Fruit fly (Drosophila melanogaster): Measurements from ENCODE around the gene CG9044.

CG9044 gene

DNA sequence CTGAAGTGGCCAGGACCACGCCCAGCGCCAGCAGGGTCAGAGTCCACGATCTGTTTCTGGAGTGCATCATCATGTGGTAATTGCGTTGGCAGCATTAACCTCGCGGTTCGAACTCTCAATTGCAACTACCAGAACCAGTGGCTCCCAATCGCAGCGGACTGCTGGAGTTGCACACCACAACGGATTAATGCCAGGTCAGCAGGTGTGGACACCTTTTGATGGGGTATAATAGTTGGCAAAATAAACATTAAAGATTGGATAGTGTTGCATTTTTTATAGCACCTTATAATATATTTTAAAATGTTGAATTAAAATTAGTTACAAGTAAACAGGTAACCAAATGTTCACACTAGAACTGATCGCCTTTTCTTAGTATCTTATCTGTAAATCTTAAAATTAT, 15.0 kb downstream of the CG9044 start:
- TF ChIP-seq EcR (GFP tag; optimal IDR thresholded peaks at IDR 0.05) (no peak), psq (optimal IDR thresholded peaks at IDR 0.05) (no peak), CG8478 (optimal IDR thresholded peaks at IDR 0.05) (no peak), Dll (optimal IDR thresholded peaks at IDR 0.05) (no peak), pan (optimal IDR thresholded peaks at IDR 0.05) (no peak), usp (GFP tag; optimal IDR thresholded peaks at IDR 0.05) (no peak)

DNA sequence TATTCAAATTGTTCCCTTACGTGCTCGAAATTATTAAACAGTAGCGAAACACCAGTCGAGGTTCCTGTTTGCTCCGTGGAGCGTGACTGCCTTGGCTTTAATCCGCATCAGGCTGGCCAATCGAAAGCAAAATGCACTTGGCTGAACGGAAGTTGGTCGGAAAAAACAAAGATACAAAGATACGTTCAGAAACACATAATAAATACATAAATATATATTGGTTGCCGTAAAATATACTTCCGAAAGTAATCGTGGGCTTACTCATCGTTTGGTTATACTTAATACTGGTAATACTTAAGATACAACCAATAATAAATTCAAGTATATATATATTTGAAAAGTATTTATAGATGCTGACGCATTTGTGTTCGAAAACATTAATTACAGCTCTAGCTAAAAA, 15.6 kb downstream of the CG9044 start, which contains the start of gene psd:
psd (minus strand) TSS at position 101 of the 400 bp plus-strand sequence.
- TF ChIP-seq usp (GFP tag; optimal IDR thresholded peaks at IDR 0.05): no peak
- TF ChIP-seq Dll (optimal IDR thresholded peaks at IDR 0.05): no peak
- TF ChIP-seq pan (optimal IDR thresholded peaks at IDR 0.05): no peak
- no peak for TF ChIP-seq CG8478 (optimal IDR thresholded peaks at IDR 0.05)
- no peak for TF ChIP-seq psq (optimal IDR thresholded peaks at IDR 0.05)
- TF ChIP-seq EcR (GFP tag; optimal IDR thresholded peaks at IDR 0.05): no peak

- TF ChIP-seq CG8478 (optimal IDR thresholded peaks at IDR 0.05) (no peak), pan (optimal IDR thresholded peaks at IDR 0.05) (no peak), psq (optimal IDR thresholded peaks at IDR 0.05) (no peak), usp (GFP tag; optimal IDR thresholded peaks at IDR 0.05) (no peak), Dll (optimal IDR thresholded peaks at IDR 0.05) (no peak), EcR (GFP tag; optimal IDR thresholded peaks at IDR 0.05) (no peak)
Measured at dm6 chr2L:5967702-5968616, 18.7 kb downstream of the CG9044 start, which contains the start of the genes CG13992 and Ucp4C. Gene CG13992 (minus strand): TSS chr2L:5967752. Gene Ucp4C (plus strand): TSS chr2L:5968566.

dm6 chr2L:5969559-5969958, 20.3 kb downstream of the CG9044 start, which contains the start of gene Ucp4B:
Gene Ucp4B (plus strand): TSS chr2L:5969859.
- no peak for TF ChIP-seq usp (GFP tag; optimal IDR thresholded peaks at IDR 0.05)
- no peak for TF ChIP-seq psq (optimal IDR thresholded peaks at IDR 0.05)
- TF ChIP-seq pan (optimal IDR thresholded peaks at IDR 0.05): no peak
- no peak for TF ChIP-seq CG8478 (optimal IDR thresholded peaks at IDR 0.05)
- no peak for TF ChIP-seq EcR (GFP tag; optimal IDR thresholded peaks at IDR 0.05)
- TF ChIP-seq Dll (optimal IDR thresholded peaks at IDR 0.05): no peak

dm6 chr2L:5971093-5971808, 22.0 kb downstream of the CG9044 start:
- no peak for TF ChIP-seq CG8478 (optimal IDR thresholded peaks at IDR 0.05)
- TF ChIP-seq Dll (optimal IDR thresholded peaks at IDR 0.05): no peak
- no peak for TF ChIP-seq usp (GFP tag; optimal IDR thresholded peaks at IDR 0.05)
- no peak for TF ChIP-seq pan (optimal IDR thresholded peaks at IDR 0.05)
- no peak for TF ChIP-seq EcR (GFP tag; optimal IDR thresholded peaks at IDR 0.05)
- TF ChIP-seq psq (optimal IDR thresholded peaks at IDR 0.05): no peak

DNA sequence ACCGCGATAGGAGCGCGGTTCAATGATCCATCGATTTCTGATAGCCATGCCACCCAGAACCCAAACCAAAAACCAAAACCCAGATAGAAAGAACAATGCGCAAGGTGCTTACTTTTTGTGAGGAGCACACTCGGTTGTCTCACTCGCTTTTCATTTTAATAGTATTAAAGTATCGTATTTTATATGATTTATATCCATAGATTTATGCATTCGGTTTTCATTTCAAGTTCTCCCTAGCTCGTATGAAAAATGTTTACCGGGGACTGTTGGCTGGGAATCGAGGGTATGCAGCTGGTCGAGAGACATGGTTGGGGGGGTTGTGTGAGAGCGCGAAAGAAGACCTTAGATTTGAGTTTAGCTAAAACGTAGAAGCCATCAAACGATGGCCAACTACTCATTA, 22.8 kb downstream of the CG9044 start:
- TF ChIP-seq Dll (optimal IDR thresholded peaks at IDR 0.05): no peak
- TF ChIP-seq usp (GFP tag; optimal IDR thresholded peaks at IDR 0.05): no peak
- peak; percentile 51 for TF ChIP-seq pan (optimal IDR thresholded peaks at IDR 0.05)
- TF ChIP-seq EcR (GFP tag; optimal IDR thresholded peaks at IDR 0.05): no peak

DNA sequence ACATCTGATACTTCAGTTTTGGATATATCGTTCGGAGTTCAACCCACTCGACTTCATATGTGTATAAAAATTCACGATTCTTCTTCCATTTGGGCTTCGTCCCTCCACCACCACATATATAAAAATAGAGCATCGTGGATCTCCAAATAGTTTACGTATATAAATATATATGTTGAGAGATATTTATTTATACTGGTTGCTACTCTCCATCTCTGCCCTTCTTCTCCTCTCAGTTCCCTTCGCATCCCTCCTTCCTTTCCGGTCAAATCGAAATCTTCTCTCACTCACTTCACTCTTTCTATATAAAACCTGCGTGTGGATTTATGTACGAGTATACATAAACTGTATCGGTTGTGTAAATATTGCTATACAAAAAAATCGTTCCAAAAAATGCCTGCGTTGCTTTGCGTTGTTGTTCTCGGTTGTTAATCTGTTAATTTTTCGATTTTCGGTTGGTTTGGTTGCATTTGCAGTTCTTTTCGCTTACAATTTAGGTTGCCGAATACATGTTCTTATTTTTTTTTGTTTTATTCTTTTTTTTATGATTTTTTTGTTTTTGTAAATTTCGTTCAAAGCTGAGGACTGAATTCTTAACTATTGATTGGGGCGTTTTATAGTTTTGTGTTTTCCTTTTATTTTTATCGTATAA, 23.5 kb downstream of the CG9044 start:
- TF ChIP-seq CG8478 (optimal IDR thresholded peaks at IDR 0.05) (no peak), usp (GFP tag; optimal IDR thresholded peaks at IDR 0.05) (no peak), pan (optimal IDR thresholded peaks at IDR 0.05) (no peak), EcR (GFP tag; optimal IDR thresholded peaks at IDR 0.05) (no peak), Dll (optimal IDR thresholded peaks at IDR 0.05) (no peak), psq (optimal IDR thresholded peaks at IDR 0.05) (no peak)

dm6 chr2L:5974122-5974521, 24.9 kb downstream of the CG9044 start:
- TF ChIP-seq psq (optimal IDR thresholded peaks at IDR 0.05) (no peak), CG8478 (optimal IDR thresholded peaks at IDR 0.05) (no peak), Dll (optimal IDR thresholded peaks at IDR 0.05) (no peak), EcR (GFP tag; optimal IDR thresholded peaks at IDR 0.05) (peak in 1 of 2 experiments; percentile 31)

dm6 chr2L:5975025-5975539, 25.8 kb downstream of the CG9044 start:
- TF ChIP-seq psq (optimal IDR thresholded peaks at IDR 0.05): no peak
- peak in 1 of 2 experiments; percentile 48 for TF ChIP-seq EcR (GFP tag; optimal IDR thresholded peaks at IDR 0.05)
- no peak for TF ChIP-seq CG8478 (optimal IDR thresholded peaks at IDR 0.05)

DNA sequence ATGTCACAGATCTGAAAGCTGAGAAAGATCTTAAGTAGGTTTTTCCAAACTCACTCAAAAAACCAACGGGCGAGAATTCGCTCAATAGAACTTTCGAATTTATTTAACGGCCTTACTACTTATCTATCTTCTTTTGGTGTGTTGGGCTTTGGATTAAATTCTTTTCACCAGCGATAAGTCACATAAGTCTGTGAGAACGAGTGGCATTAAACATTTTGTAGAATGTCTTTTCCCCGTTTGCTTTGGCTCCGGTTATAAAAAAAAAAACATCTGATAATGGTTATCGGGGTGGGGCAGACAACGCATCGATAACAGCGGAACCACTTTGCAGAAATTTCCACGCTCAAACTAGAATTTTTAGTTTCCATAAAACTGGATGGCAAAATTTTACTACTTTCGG, 26.4 kb downstream of the CG9044 start:
- peak in 1 of 2 experiments; percentile 14 for TF ChIP-seq EcR (GFP tag; optimal IDR thresholded peaks at IDR 0.05)
- TF ChIP-seq usp (GFP tag; optimal IDR thresholded peaks at IDR 0.05): no peak

- TF ChIP-seq usp (GFP tag; optimal IDR thresholded peaks at IDR 0.05) (no peak), pan (optimal IDR thresholded peaks at IDR 0.05) (no peak), CG8478 (optimal IDR thresholded peaks at IDR 0.05) (no peak), Dll (optimal IDR thresholded peaks at IDR 0.05) (no peak), EcR (GFP tag; optimal IDR thresholded peaks at IDR 0.05) (peak; percentile 72 to 88), psq (optimal IDR thresholded peaks at IDR 0.05) (no peak)
Measured at dm6 chr2L:5977070-5977728, 27.9 kb downstream of the CG9044 start.
